Fruit fly (Drosophila melanogaster) whole organism, wandering third instar larva: Measurements from ENCODE around the gene Ire1.

Source experiments
- Abd-B ChIP-seq: fragments of >200 bp; optimal IDR thresholded peaks from 2 replicates; lab custom pipeline; 2017; ENCODE audit warnings: missing biosample characterization, missing genetic modification characterization
- CG32264 ChIP-seq: fragments of 200-800 bp; sonication (Bioruptor generic); optimal IDR thresholded peaks from 2 replicates; lab custom pipeline; 2016; ENCODE audit warnings: missing biosample characterization, missing genetic modification characterization
- CG9705 ChIP-seq: fragments of 200-800 bp; sonication (Bioruptor generic); optimal IDR thresholded peaks from 2 replicates; lab custom pipeline; 2018; ENCODE audit warnings: missing biosample characterization, mild to moderate bottlenecking, missing genetic modification characterization
- CrebA ChIP-seq: fragments of 200-800 bp; sonication (Bioruptor generic); optimal IDR thresholded peaks from 2 replicates; lab custom pipeline; 2016; ENCODE audit warnings: missing biosample characterization, mild to moderate bottlenecking, missing genetic modification characterization, borderline replicate concordance
- Dfd ChIP-seq: fragments of >200 bp; optimal IDR thresholded peaks from 2 replicates; lab custom pipeline; 2017; ENCODE audit warnings: missing biosample characterization, missing genetic modification characterization
- Dif ChIP-seq: fragments of 200-275, 200-300 bp; sonication (Bioruptor generic); optimal IDR thresholded peaks from 2 replicates; lab custom pipeline; 2018; ENCODE audit warnings: missing biosample characterization, missing genetic modification characterization; ENCODE audit not compliant: partially characterized antibody
- GATAd ChIP-seq: sonication (Bioruptor generic); optimal IDR thresholded peaks from 2 replicates; lab custom pipeline; 2016; ENCODE audit warnings: missing biosample characterization, missing genetic modification characterization
- HLH106 ChIP-seq: fragments of 200-800 bp; optimal IDR thresholded peaks from 3 replicates; lab custom pipeline; 2019; ENCODE audit warnings: missing biosample characterization, mild to moderate bottlenecking, missing genetic modification characterization, moderate library complexity
- Hnf4 ChIP-seq: fragments of 200-800 bp; sonication (Bioruptor generic); optimal IDR thresholded peaks from 2 replicates; lab custom pipeline; 2016; ENCODE audit warnings: missing biosample characterization, mild to moderate bottlenecking, missing genetic modification characterization
- Hr78 ChIP-seq: fragments of >200 bp; optimal IDR thresholded peaks from 2 replicates; lab custom pipeline; 2017; ENCODE audit warnings: missing biosample characterization, missing genetic modification characterization
- Hr83 ChIP-seq: fragments of 200-300 bp; sonication (Bioruptor generic); optimal IDR thresholded peaks from 2 replicates; lab custom pipeline; 2016; ENCODE audit warnings: missing biosample characterization, mild to moderate bottlenecking, missing genetic modification characterization, moderate library complexity; ENCODE audit not compliant: poor library complexity, severe bottlenecking
- Jra ChIP-seq: sonication (Bioruptor generic); optimal IDR thresholded peaks from 2 replicates; lab custom pipeline; 2016; ENCODE audit warnings: missing biosample characterization, missing genetic modification characterization
- Mio ChIP-seq: sonication (Bioruptor generic); optimal IDR thresholded peaks from 2 replicates; lab custom pipeline; 2016; ENCODE audit warnings: missing biosample characterization, missing genetic modification characterization
- Myc ChIP-seq: fragments of >200 bp; optimal IDR thresholded peaks from 2 replicates; lab custom pipeline; 2017
- N ChIP-seq: fragments of >200 bp; optimal IDR thresholded peaks from 2 replicates; lab custom pipeline; 2018; ENCODE audit warnings: missing biosample characterization, missing external identifiers, missing genetic modification characterization
- OdsH ChIP-seq: fragments of 200-800 bp; sonication (Bioruptor generic); optimal IDR thresholded peaks from 2 replicates; lab custom pipeline; 2016; ENCODE audit warnings: missing biosample characterization, mild to moderate bottlenecking, missing genetic modification characterization
- Rel ChIP-seq, 2 experiments: fragments of 200-800 bp; sonication (Bioruptor generic) in 1 of 2; optimal IDR thresholded peaks; 2 replicates in 1 of 2; 3 replicates in 1 of 2; lab custom pipeline; 2016 to 2019; ENCODE audit warnings: mild to moderate bottlenecking in 2 of 2, missing biosample characterization in 2 of 2, missing genetic modification characterization in 2 of 2, moderate library complexity in 1 of 2
- Sp1 ChIP-seq: fragments of 200-800 bp; sonication (Bioruptor generic); optimal IDR thresholded peaks from 3 replicates; lab custom pipeline; 2019; ENCODE audit warnings: missing biosample characterization, mild to moderate bottlenecking, missing genetic modification characterization, moderate library complexity
- Vsx2 ChIP-seq: fragments of 200-300, 225-300 bp; sonication (Bioruptor generic); optimal IDR thresholded peaks from 2 replicates; lab custom pipeline; 2018; ENCODE audit warnings: missing biosample characterization, missing genetic modification characterization; ENCODE audit not compliant: partially characterized antibody
- br ChIP-seq: fragments of 200-800 bp; sonication (Bioruptor generic); optimal IDR thresholded peaks from 2 replicates; lab custom pipeline; 2016; ENCODE audit warnings: missing biosample characterization, missing genetic modification characterization
- dl ChIP-seq, 2 experiments: fragments of 175-275, 200-275 bp in 1 of 2; fragments of 200-275 bp in 1 of 2; sonication (Bioruptor generic); optimal IDR thresholded peaks; lab custom pipeline; 2018; ENCODE audit warnings: mild to moderate bottlenecking in 2 of 2, missing biosample characterization in 2 of 2, missing genetic modification characterization in 2 of 2, moderate library complexity in 2 of 2; ENCODE audit not compliant: partially characterized antibody in 2 of 2, insufficient read depth in 1 of 2
- dmrt93B ChIP-seq: fragments of 200-800 bp; sonication (Bioruptor generic); optimal IDR thresholded peaks from 2 replicates; lab custom pipeline; 2018; ENCODE audit warnings: missing biosample characterization, mild to moderate bottlenecking, missing genetic modification characterization
- dsf ChIP-seq: sonication (Bioruptor generic); optimal IDR thresholded peaks from 2 replicates; lab custom pipeline; 2016; ENCODE audit warnings: missing biosample characterization, missing genetic modification characterization, borderline replicate concordance
- ey ChIP-seq: fragments of 200-800 bp; sonication (Bioruptor generic); optimal IDR thresholded peaks from 2 replicates; lab custom pipeline; 2016; ENCODE audit warnings: missing biosample characterization, missing genetic modification characterization
- foxo ChIP-seq, 2 experiments: fragments of 200-800 bp; sonication (Bioruptor generic); optimal IDR thresholded peaks; 2 replicates in 1 of 2; 3 replicates in 1 of 2; lab custom pipeline; 2016 to 2017; ENCODE audit warnings: missing biosample characterization in 2 of 2, missing genetic modification characterization in 2 of 2
- fru ChIP-seq: fragments of 200-800 bp; sonication (Bioruptor generic); optimal IDR thresholded peaks from 3 replicates; lab custom pipeline; 2016; ENCODE audit warnings: missing biosample characterization, mild to moderate bottlenecking, missing genetic modification characterization
- h ChIP-seq: fragments of 200-800 bp; sonication (Bioruptor generic); optimal IDR thresholded peaks from 3 replicates; lab custom pipeline; 2016; ENCODE audit warnings: missing biosample characterization, mild to moderate bottlenecking, missing genetic modification characterization
- jim ChIP-seq: fragments of 175-275, 200-325 bp; sonication (Bioruptor generic); optimal IDR thresholded peaks from 2 replicates; lab custom pipeline; 2016; ENCODE audit warnings: missing biosample characterization, mild to moderate bottlenecking, missing genetic modification characterization
- lola ChIP-seq: fragments of >200 bp; optimal IDR thresholded peaks from 2 replicates; lab custom pipeline; 2017; ENCODE audit warnings: missing biosample characterization, missing genetic modification characterization
- pan ChIP-seq: fragments of >200 bp; optimal IDR thresholded peaks from 2 replicates; lab custom pipeline; 2017
- psq ChIP-seq: fragments of 200-800 bp; sonication (Bioruptor generic); optimal IDR thresholded peaks from 3 replicates; lab custom pipeline; 2017; ENCODE audit warnings: missing biosample characterization, mild to moderate bottlenecking, missing genetic modification characterization, moderate library complexity
- rgr ChIP-seq: fragments of 200-800 bp; sonication (Bioruptor generic); optimal IDR thresholded peaks from 3 replicates; lab custom pipeline; 2016; ENCODE audit warnings: missing biosample characterization, mild to moderate bottlenecking, missing genetic modification characterization
- sage ChIP-seq: fragments of 200-800 bp; sonication (Bioruptor generic); optimal IDR thresholded peaks from 2 replicates; lab custom pipeline; 2016; ENCODE audit warnings: missing biosample characterization, mild to moderate bottlenecking, missing genetic modification characterization
- sv ChIP-seq: fragments of 200-800 bp; sonication (Bioruptor generic); optimal IDR thresholded peaks from 3 replicates; lab custom pipeline; 2016; ENCODE audit warnings: missing biosample characterization, missing genetic modification characterization
- tai ChIP-seq: sonication (Bioruptor generic); optimal IDR thresholded peaks from 2 replicates; lab custom pipeline; 2016; ENCODE audit warnings: missing biosample characterization, missing genetic modification characterization
- usp ChIP-seq: fragments of >200 bp; optimal IDR thresholded peaks from 2 replicates; lab custom pipeline; 2017; ENCODE audit warnings: missing biosample characterization, missing genetic modification characterization
- woc ChIP-seq: sonication (Bioruptor generic); optimal IDR thresholded peaks from 2 replicates; lab custom pipeline; 2016; ENCODE audit warnings: missing biosample characterization, mild to moderate bottlenecking, missing genetic modification characterization

Gene Ire1

dm6 chr3R:19875118-19875887, 14.2 kb upstream of the Ire1 start, which contains the start of gene Mrp5:
Gene Mrp5, minus strand, starts transcription at chr3R:19875678.
- TF ChIP-seq Dif (GFP tag; lab: Kevin White, UChicago), result peak; percentile 74
- no peak for TF ChIP-seq CrebA (GFP tag; lab: Kevin White, UChicago)
- peak; percentile 12 for TF ChIP-seq br
- TF ChIP-seq HLH106, result no peak
- TF ChIP-seq Hr83 (GFP tag; lab: Kevin White, UChicago), result peak; percentile 71
- peak in 1 of 2 experiments; percentile 83 for TF ChIP-seq dl (GFP tag; optimal IDR thresholded peaks at IDR 0.05; lab: Kevin White, UChicago; ENCODE audit: insufficient read depth in 1 of 2, partially characterized antibody in 2 of 2)
- TF ChIP-seq h, result peak; percentile 60
- no peak for TF ChIP-seq Sp1 (GFP tag; lab: Kevin White, UChicago)
- TF ChIP-seq tai (GFP tag; lab: Kevin White, UChicago), result no peak
- TF ChIP-seq psq (GFP tag; lab: Kevin White, UChicago), result peak; percentile 82
- TF ChIP-seq foxo (GFP tag; optimal IDR thresholded peaks at IDR 0.05; lab: Kevin White, UChicago), result peak in 1 of 2 experiments; percentile 13
- TF ChIP-seq fru, result peak; percentile 23

- no peak for TF ChIP-seq ey (GFP tag; lab: Kevin White, UChicago)
- TF ChIP-seq OdsH, result no peak
- TF ChIP-seq psq (GFP tag; lab: Kevin White, UChicago), result no peak
- no peak for TF ChIP-seq foxo (GFP tag; optimal IDR thresholded peaks at IDR 0.05; lab: Kevin White, UChicago)
- TF ChIP-seq N, result no peak
- TF ChIP-seq CG32264 (GFP tag; lab: Kevin White, UChicago), result no peak
- no peak for TF ChIP-seq Mio (GFP tag; lab: Kevin White, UChicago)
- no peak for TF ChIP-seq dsf (GFP tag; lab: Kevin White, UChicago)
- TF ChIP-seq sv (GFP tag; lab: Kevin White, UChicago), result no peak
- TF ChIP-seq jim, result no peak
- no peak for TF ChIP-seq CG9705 (GFP tag; lab: Kevin White, UChicago)
- no peak for TF ChIP-seq HLH106
Measured at dm6 chr3R:19873102-19873737, 12.1 kb upstream of the Ire1 start.

dm6 chr3R:19863979-19864775, 3.1 kb upstream of the Ire1 start, which contains the start of the genes CG4572 and CG4686:
Gene CG4572, minus strand, starts transcription at chr3R:19864393.
Gene CG4686, plus strand, starts transcription at chr3R:19864496.
- no peak for TF ChIP-seq pan (lab: Kevin White, UChicago)
- no peak for TF ChIP-seq Dfd (GFP tag; lab: Kevin White, UChicago)
- no peak for TF ChIP-seq jim
- peak; percentile 73 for TF ChIP-seq OdsH
- TF ChIP-seq Sp1 (GFP tag; lab: Kevin White, UChicago), result peak; percentile 83
- TF ChIP-seq usp (GFP tag; lab: Kevin White, UChicago), result no peak
- no peak for TF ChIP-seq N
- no peak for TF ChIP-seq Mio (GFP tag; lab: Kevin White, UChicago)
- TF ChIP-seq br, result peak; percentile 87
- peak; percentile 83 for TF ChIP-seq fru
- TF ChIP-seq tai (GFP tag; lab: Kevin White, UChicago), result no peak
- TF ChIP-seq Abd-B (GFP tag; lab: Kevin White, UChicago), result no peak
- peak; percentile 85 to 88 for TF ChIP-seq foxo (GFP tag; optimal IDR thresholded peaks at IDR 0.05; lab: Kevin White, UChicago)
- no peak for TF ChIP-seq lola (GFP tag; lab: Kevin White, UChicago)
- TF ChIP-seq Vsx2, result no peak
- TF ChIP-seq CrebA (GFP tag; lab: Kevin White, UChicago), result no peak
- TF ChIP-seq CG32264 (GFP tag; lab: Kevin White, UChicago), result peak; percentile 31
- no peak for TF ChIP-seq Rel (GFP tag; optimal IDR thresholded peaks at IDR 0.05; lab: Kevin White, UChicago)
- TF ChIP-seq Rel (tag; optimal IDR thresholded peaks at IDR 0.05; lab: Kevin White, UChicago), result peak; percentile 95
- TF ChIP-seq GATAd (GFP tag; lab: Kevin White, UChicago), result no peak
- TF ChIP-seq sv (GFP tag; lab: Kevin White, UChicago), result peak; percentile 49
- peak; percentile 81 for TF ChIP-seq ey (GFP tag; lab: Kevin White, UChicago)
- TF ChIP-seq Hr78 (GFP tag; lab: Kevin White, UChicago), result no peak
- TF ChIP-seq Hnf4 (GFP tag; lab: Kevin White, UChicago), result no peak
- peak; percentile 65 for TF ChIP-seq dmrt93B (GFP tag; lab: Kevin White, UChicago)
- no peak for TF ChIP-seq sage (GFP tag; lab: Kevin White, UChicago)
- TF ChIP-seq psq (GFP tag; lab: Kevin White, UChicago), result peak; percentile 85
- peak; percentile 66 for TF ChIP-seq Hr83 (GFP tag; lab: Kevin White, UChicago)
- no peak for TF ChIP-seq Dif (GFP tag; lab: Kevin White, UChicago)
- no peak for TF ChIP-seq Jra (GFP tag; lab: Kevin White, UChicago)
- TF ChIP-seq HLH106, result peak; percentile 95
- peak; percentile 89 for TF ChIP-seq woc (GFP tag; lab: Kevin White, UChicago)
- TF ChIP-seq rgr (GFP tag; lab: Kevin White, UChicago), result peak; percentile 84
- TF ChIP-seq CG9705 (GFP tag; lab: Kevin White, UChicago), result peak; percentile 82
- peak; percentile 64 for TF ChIP-seq dsf (GFP tag; lab: Kevin White, UChicago)
- peak; percentile 26 for TF ChIP-seq Myc (lab: Kevin White, UChicago)
- TF ChIP-seq dl (GFP tag; optimal IDR thresholded peaks at IDR 0.05; lab: Kevin White, UChicago; ENCODE audit: insufficient read depth in 1 of 2, partially characterized antibody in 2 of 2), result no peak
- peak; percentile 79 for TF ChIP-seq h
